Worm (Caenorhabditis elegans) whole organism, L3 larva: Measurements from ENCODE around the gene R09H10.5.

ENCODE experiments used
- R02D3.7 ChIP-seq: fragments of 150-350 bp; optimal IDR thresholded peaks from 2 replicates; lab custom pipeline; 2014; ENCODE audit warnings: missing biosample characterization, missing genetic modification characterization
- ZK546.5 ChIP-seq: sonication (generic microtip); optimal IDR thresholded peaks from 2 replicates; lab custom pipeline; 2017; ENCODE audit warnings: missing biosample characterization, missing genetic modification characterization
- ceh-9 ChIP-seq: sonication (generic microtip); optimal IDR thresholded peaks from 2 replicates; lab custom pipeline; 2018; ENCODE audit warnings: missing biosample characterization, missing genetic modification characterization
- daf-12 ChIP-seq: fragments of 150-350 bp; optimal IDR thresholded peaks from 2 replicates; lab custom pipeline; 2014; ENCODE audit warnings: missing biosample characterization, missing genetic modification reagents, missing genetic modification characterization
- egl-27 ChIP-seq: sonication (generic microtip); optimal IDR thresholded peaks from 4 replicates; lab custom pipeline; 2017; ENCODE audit warnings: missing biosample characterization, missing genetic modification reagents, missing genetic modification characterization
- elt-1 ChIP-seq: fragments of 150-350 bp; optimal IDR thresholded peaks from 2 replicates; lab custom pipeline; 2014; ENCODE audit warnings: missing biosample characterization, missing genetic modification characterization
- elt-2 ChIP-seq: sonication (generic microtip); optimal IDR thresholded peaks from 2 replicates; lab custom pipeline; 2016; ENCODE audit warnings: missing genetic modification reagents, mild to moderate bottlenecking, missing genetic modification characterization, missing compliant biosample characterization
- nhr-11 ChIP-seq: fragments of 150-350 bp; optimal IDR thresholded peaks from 2 replicates; lab custom pipeline; 2014; ENCODE audit warnings: missing biosample characterization, missing genetic modification characterization
- sea-2 ChIP-seq: fragments of 150-350 bp; sonication (generic microtip); optimal IDR thresholded peaks from 4 replicates; lab custom pipeline; 2014; ENCODE audit warnings: missing biosample characterization, missing genetic modification reagents, missing genetic modification characterization
- skn-1 ChIP-seq: fragments of 150-350 bp; optimal IDR thresholded peaks from 2 replicates; lab custom pipeline; 2014; ENCODE audit warnings: missing biosample characterization, missing genetic modification characterization
- unc-39 ChIP-seq: sonication (generic microtip); optimal IDR thresholded peaks from 4 replicates; lab custom pipeline; 2017; ENCODE audit warnings: missing biosample characterization, missing genetic modification characterization
- ztf-11 ChIP-seq: fragments of 150-350 bp; optimal IDR thresholded peaks from 2 replicates; lab custom pipeline; 2014; ENCODE audit warnings: missing biosample characterization, missing genetic modification characterization

- no peak for TF ChIP-seq unc-39 (tag; lab: Kevin White, UChicago)
- TF ChIP-seq skn-1: no peak
- no peak for TF ChIP-seq ZK546.5
- no peak for TF ChIP-seq elt-1 (tag; lab: Kevin White, UChicago)
- no peak for TF ChIP-seq nhr-11
- no peak for TF ChIP-seq ztf-11 (tag; lab: Kevin White, UChicago)
- no peak for TF ChIP-seq egl-27 (tag; lab: Kevin White, UChicago)
- TF ChIP-seq sea-2: no peak
- no peak for TF ChIP-seq R02D3.7 (tag; lab: Kevin White, UChicago)
- TF ChIP-seq elt-2 (tag; lab: Kevin White, UChicago): no peak
- TF ChIP-seq ceh-9 (tag; lab: Kevin White, UChicago): no peak
- no peak for TF ChIP-seq daf-12
Observed at ce11 chrIV:10574471-10574870, 54.2 kb downstream of the R09H10.5 start.
